Worm (Caenorhabditis elegans): Measurements from ENCODE around the gene Y14H12B.2.

DNA sequence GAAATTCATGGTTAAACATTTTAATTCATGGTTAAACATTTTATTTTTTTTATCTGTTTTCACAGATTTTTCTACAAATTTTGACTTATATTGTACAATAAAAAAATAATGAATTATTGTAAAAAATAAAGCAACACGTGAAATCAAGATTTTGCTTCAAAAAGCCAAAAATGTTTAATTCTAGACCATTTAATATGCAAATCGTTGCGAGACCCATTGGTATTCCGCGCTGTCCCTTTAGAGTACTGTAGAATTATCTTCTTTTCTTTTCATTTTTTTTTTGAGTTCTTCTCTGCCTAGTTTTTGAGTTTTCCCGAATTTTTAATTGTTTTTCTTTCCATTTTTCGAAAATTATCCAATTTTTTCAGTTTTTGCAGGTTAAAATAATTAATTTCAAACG is 545 bp upstream of the Y14H12B.2 start, which contains the start of gene Y14H12B.1:
- TF ChIP-seq Y55F3AM.14 (GFP tag; optimal IDR thresholded peaks at IDR 0.05) = no peak
- no peak for TF ChIP-seq lin-39 (tag; optimal IDR thresholded peaks at IDR 0.05)
- TF ChIP-seq nhr-25 (tag; optimal IDR thresholded peaks at IDR 0.05) = no peak
- TF ChIP-seq snpc-4 (tag; optimal IDR thresholded peaks at IDR 0.05) = no peak
- TF ChIP-seq nhr-11 (tag; optimal IDR thresholded peaks at IDR 0.05) = no peak
- TF ChIP-seq ztf-1 (GFP tag; conservative IDR thresholded peaks at IDR 0.05) = no peak
- no peak for TF ChIP-seq nhr-6 (tag; optimal IDR thresholded peaks at IDR 0.05)
- no peak for TF ChIP-seq ceh-82 (tag; optimal IDR thresholded peaks at IDR 0.05)
- TF ChIP-seq fos-1 (tag; optimal IDR thresholded peaks at IDR 0.05) = no peak
- TF ChIP-seq mdl-1 (tag; optimal IDR thresholded peaks at IDR 0.05) = no peak
- TF ChIP-seq unc-39 (tag; optimal IDR thresholded peaks at IDR 0.05) = no peak
- TF ChIP-seq lin-11 (tag; optimal IDR thresholded peaks at IDR 0.05) = no peak
